Worm (Caenorhabditis elegans): ENCODE data around the gene ceh-60.

ceh-60 gene

ce11 chrX:6533038-6533437, 3.1 kb upstream of the ceh-60 start:
- TF ChIP-seq dao-5 (tag; optimal IDR thresholded peaks at IDR 0.05) (no peak), W03F9.2 (tag; optimal IDR thresholded peaks at IDR 0.05) (no peak), him-1 (tag; optimal IDR thresholded peaks at IDR 0.05) (no peak)

DNA sequence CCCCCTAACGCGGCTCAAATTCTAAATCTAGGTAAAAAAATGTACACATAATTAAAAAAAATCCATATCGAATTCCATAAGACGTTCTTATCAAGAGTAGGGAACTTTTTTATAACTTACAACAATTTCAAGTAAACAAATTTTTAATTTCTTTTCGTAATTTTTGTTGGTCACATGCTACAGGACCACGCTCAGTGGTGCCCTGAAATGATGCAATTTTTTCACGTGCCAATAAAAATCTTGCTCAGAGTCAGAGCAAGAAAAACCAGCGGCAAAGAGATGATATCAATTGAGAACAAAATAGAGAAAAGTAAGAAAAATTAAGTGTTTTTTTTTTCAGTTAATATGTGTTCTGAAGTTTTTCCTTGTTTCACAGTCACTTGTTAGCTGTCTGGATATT, 1.9 kb upstream of the ceh-60 start:
- TF ChIP-seq dao-5 (tag; optimal IDR thresholded peaks at IDR 0.05) (no peak), W03F9.2 (tag; optimal IDR thresholded peaks at IDR 0.05) (no peak)

DNA sequence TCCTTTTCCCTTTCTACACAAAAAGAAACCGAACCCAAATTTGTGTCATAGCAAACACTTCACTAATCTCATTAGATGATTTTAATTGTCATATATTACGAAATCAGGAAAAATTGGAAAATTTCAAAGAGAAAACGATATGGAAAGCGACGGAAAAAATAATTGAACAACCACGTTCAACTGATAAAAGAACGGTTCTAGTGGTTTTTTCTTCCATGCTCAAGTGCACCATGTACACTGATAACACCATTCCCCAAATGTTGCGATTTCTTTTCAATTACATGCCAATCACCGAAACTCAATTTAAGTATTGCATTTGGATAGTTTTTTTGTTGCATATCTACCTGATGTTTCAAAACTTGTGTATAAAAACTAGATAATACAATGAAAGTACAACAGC, 645 bp upstream of the ceh-60 start:
- no peak for TF ChIP-seq W03F9.2 (tag; optimal IDR thresholded peaks at IDR 0.05)
- no peak for TF ChIP-seq dao-5 (tag; optimal IDR thresholded peaks at IDR 0.05)
- no peak for TF ChIP-seq him-1 (tag; optimal IDR thresholded peaks at IDR 0.05)

- TF ChIP-seq him-1 (tag; optimal IDR thresholded peaks at IDR 0.05): no peak
- TF ChIP-seq dao-5 (tag; optimal IDR thresholded peaks at IDR 0.05): peak; percentile 44
- no peak for TF ChIP-seq W03F9.2 (tag; optimal IDR thresholded peaks at IDR 0.05)
Observed at ce11 chrX:6522634-6523070, 7.3 kb downstream of the ceh-60 start.

ce11 chrX:6520644-6521043, 9.3 kb downstream of the ceh-60 start:
- TF ChIP-seq W03F9.2 (tag; optimal IDR thresholded peaks at IDR 0.05): no peak
- no peak for TF ChIP-seq him-1 (tag; optimal IDR thresholded peaks at IDR 0.05)
- TF ChIP-seq dao-5 (tag; optimal IDR thresholded peaks at IDR 0.05): no peak

DNA sequence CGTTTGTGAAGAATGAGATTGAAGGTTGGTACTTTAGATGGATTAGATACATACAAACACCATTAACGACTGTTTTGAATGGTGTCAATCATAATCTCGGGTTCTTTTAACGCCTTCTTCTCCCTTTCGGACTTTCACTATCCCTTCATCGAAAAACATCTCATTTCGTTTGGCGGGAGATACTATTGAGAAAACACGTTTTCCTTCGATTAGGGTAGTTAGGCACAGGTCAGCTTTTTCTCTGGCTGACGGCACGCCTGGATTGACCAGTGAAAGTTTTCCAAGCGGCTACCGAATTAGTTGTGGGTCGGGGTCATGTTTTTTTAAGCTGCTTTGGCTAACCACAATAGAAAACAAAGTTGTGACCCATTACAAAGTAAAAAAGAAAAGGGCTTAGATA, 10.0 kb downstream of the ceh-60 start:
- TF ChIP-seq dao-5 (tag; optimal IDR thresholded peaks at IDR 0.05) (no peak), W03F9.2 (tag; optimal IDR thresholded peaks at IDR 0.05) (no peak), him-1 (tag; optimal IDR thresholded peaks at IDR 0.05) (no peak)

ce11 chrX:6519473-6519872, 10.5 kb downstream of the ceh-60 start:
- TF ChIP-seq dao-5 (tag; optimal IDR thresholded peaks at IDR 0.05): no peak
- TF ChIP-seq W03F9.2 (tag; optimal IDR thresholded peaks at IDR 0.05): no peak
- no peak for TF ChIP-seq him-1 (tag; optimal IDR thresholded peaks at IDR 0.05)

ce11 chrX:6518537-6518936, 11.4 kb downstream of the ceh-60 start, which contains the start of gene ets-4:
Gene ets-4, plus strand, starts transcription at chrX:6518883.
- TF ChIP-seq dao-5 (tag; optimal IDR thresholded peaks at IDR 0.05) (no peak), W03F9.2 (tag; optimal IDR thresholded peaks at IDR 0.05) (no peak)

DNA sequence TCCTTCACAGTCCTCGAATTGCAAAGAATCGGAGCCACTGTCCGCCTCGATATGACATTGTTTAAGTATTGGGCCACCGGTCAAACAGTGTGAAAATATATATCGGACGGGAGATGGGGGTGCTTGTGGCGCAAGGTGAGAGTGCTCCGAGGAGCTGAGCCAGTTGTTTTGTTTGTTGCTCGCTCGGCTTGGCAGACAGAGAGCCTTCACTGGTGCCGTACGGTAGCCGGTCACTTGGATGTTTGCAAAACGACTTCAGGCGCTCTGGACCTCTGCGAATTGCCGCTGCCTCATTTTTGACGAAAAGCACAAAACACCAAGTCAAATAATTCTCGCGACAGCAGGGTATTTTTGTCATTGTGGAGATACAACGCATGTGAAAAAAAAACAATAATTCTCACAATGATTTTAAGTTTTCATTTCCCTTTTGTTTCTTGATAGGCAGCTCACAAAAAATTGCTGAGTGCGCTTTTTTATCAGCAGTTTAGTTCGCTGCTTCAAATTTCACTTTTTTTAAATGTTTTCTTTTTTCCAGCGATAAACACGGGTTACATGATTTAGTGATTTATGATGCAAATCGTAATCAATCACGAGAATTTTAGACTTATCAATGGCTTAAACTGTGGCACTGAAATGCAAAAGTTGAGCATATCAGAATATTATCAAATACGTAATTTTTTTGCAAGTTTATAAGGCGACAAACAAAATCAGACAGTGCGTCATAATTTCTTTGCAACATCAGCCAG, 12.7 kb downstream of the ceh-60 start:
- TF ChIP-seq dao-5 (tag; optimal IDR thresholded peaks at IDR 0.05): no peak
- TF ChIP-seq W03F9.2 (tag; optimal IDR thresholded peaks at IDR 0.05): no peak
- no peak for TF ChIP-seq him-1 (tag; optimal IDR thresholded peaks at IDR 0.05)

ce11 chrX:6515267-6515666, 14.7 kb downstream of the ceh-60 start:
- TF ChIP-seq W03F9.2 (tag; optimal IDR thresholded peaks at IDR 0.05) (no peak), him-1 (tag; optimal IDR thresholded peaks at IDR 0.05) (no peak), dao-5 (tag; optimal IDR thresholded peaks at IDR 0.05) (no peak)

DNA sequence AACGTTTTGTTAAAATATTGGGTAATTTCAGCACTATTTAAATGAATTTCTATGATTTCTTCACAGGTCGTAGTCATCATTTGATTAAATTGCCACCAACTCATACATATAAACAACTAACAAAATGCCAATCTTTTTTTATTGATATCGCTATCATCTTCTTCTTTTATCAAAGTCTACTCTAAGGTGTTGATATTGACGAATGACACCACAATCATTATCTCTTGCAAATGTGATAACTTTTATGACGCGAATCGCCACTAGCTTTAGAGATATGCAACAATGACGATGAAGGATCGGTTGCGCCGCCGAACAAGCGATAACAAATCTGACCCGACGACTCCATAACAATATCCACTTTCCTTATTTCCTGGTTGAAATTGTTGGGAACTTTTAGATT, 15.5 kb downstream of the ceh-60 start:
- TF ChIP-seq W03F9.2 (tag; optimal IDR thresholded peaks at IDR 0.05): no peak
- no peak for TF ChIP-seq dao-5 (tag; optimal IDR thresholded peaks at IDR 0.05)
- TF ChIP-seq him-1 (tag; optimal IDR thresholded peaks at IDR 0.05): no peak

DNA sequence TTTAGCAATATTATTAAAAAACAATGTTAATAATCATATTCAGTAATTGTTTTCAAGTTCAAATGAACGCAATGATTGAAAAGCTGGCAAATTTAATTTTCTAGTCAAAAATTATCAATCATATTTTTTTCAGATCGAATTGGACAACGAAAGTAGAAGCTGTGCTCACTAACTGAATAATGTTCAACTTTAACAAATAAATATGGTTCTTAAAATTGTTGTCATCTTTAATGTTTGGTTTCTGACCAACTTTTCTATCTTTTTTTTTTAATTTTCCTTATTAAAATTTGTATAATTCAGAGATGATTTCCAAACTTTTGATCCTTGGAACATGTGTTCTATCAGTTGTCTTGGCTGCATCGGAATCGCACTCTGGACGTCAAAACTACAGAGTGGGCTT, 18.0 kb downstream of the ceh-60 start, which contains the start of gene ttr-35:
Gene ttr-35 (plus strand): TSS at position 301 of the 400 bp plus-strand sequence.
- TF ChIP-seq him-1 (tag; optimal IDR thresholded peaks at IDR 0.05) (no peak), dao-5 (tag; optimal IDR thresholded peaks at IDR 0.05) (no peak), W03F9.2 (tag; optimal IDR thresholded peaks at IDR 0.05) (no peak)

DNA sequence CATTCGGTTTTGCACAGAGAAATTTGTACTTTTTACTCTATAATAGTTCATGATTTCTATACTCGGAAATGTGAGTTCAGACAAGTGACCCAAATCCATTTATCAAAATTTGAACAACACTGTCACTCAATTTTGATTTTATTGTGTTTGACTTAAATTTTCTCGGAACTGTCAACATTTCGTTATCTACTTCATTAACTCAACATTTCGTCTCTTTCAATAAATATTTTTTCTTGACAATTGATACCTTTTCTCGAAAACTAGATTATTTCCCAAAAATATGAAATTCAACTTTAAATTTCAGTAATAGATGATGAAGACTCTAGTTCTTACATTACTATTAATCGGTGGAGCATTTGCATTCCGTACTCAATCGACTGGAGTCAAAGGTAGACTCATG, 19.3 kb downstream of the ceh-60 start, which contains the start of gene ttr-36:
Gene ttr-36 (plus strand): TSS at position 301 of the 400 bp plus-strand sequence.
- TF ChIP-seq him-1 (tag; optimal IDR thresholded peaks at IDR 0.05) (no peak), dao-5 (tag; optimal IDR thresholded peaks at IDR 0.05) (no peak), W03F9.2 (tag; optimal IDR thresholded peaks at IDR 0.05) (no peak)

DNA sequence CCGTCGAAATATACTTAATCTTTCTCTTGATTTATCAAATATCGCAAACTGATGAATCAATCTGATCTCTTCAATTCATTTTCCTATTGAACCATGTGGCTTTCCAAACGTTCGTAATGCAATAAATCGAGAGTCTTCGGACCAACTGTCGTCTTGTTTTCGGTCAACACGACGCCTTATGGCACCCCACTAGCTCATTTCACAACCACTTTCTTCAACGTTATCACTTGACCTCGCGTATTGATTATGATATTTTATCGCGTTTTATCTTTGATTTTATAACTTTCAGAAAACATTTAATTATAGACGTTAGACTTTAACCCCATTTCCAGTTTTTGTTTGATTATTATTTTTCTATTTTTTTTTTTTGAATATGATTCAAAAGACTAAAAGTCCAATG, 20.1 kb downstream of the ceh-60 start:
- TF ChIP-seq dao-5 (tag; optimal IDR thresholded peaks at IDR 0.05) (no peak), W03F9.2 (tag; optimal IDR thresholded peaks at IDR 0.05) (no peak), him-1 (tag; optimal IDR thresholded peaks at IDR 0.05) (no peak)

ce11 chrX:6507734-6508133, 22.2 kb downstream of the ceh-60 start:
- TF ChIP-seq him-1 (tag; optimal IDR thresholded peaks at IDR 0.05): no peak
- TF ChIP-seq dao-5 (tag; optimal IDR thresholded peaks at IDR 0.05): no peak
- no peak for TF ChIP-seq W03F9.2 (tag; optimal IDR thresholded peaks at IDR 0.05)
